Worm (Caenorhabditis elegans) whole organism, L1 larva: Measurements from ENCODE around the gene C14C6.6.

ENCODE experiments used
- dpl-1 ChIP-seq, 3 experiments: fragments of 150-350 bp in 2 of 3; sonication (generic microtip) in 1 of 3; optimal IDR thresholded peaks; 2 replicates each; lab custom pipeline; 2014 to 2017; ENCODE audit warnings: missing biosample characterization in 3 of 3, missing genetic modification characterization in 3 of 3, missing genetic modification reagents in 3 of 3
- elt-2 ChIP-seq: sonication (generic microtip); optimal IDR thresholded peaks from 2 replicates; lab custom pipeline; 2016; ENCODE audit warnings: missing genetic modification characterization, mild to moderate bottlenecking, inconsistent platforms, missing compliant biosample characterization, missing genetic modification reagents
- elt-3 ChIP-seq, 6 experiments: fragments of 150-350 bp in 1 of 6; sonication (generic microtip); optimal IDR thresholded peaks; 2 replicates each; lab custom pipeline; 2017 to 2018; ENCODE audit warnings: missing biosample characterization in 6 of 6, missing genetic modification characterization in 6 of 6, inconsistent platforms in 1 of 6
- fkh-10 ChIP-seq: sonication (generic microtip); optimal IDR thresholded peaks from 2 replicates; lab custom pipeline; 2017; ENCODE audit warnings: missing biosample characterization, missing genetic modification reagents, missing genetic modification characterization
- isw-1 ChIP-seq: fragments of 200-800 bp; sonication (Bioruptor generic); IDR thresholded peaks from 2 replicates; pipeline ENCODE4 v1.3.6; 2022; ENCODE audit warnings: missing genetic modification characterization, missing compliant biosample characterization
- lin-13 ChIP-seq: fragments of 150-350 bp; optimal IDR thresholded peaks from 2 replicates; lab custom pipeline; 2014; ENCODE audit warnings: missing biosample characterization, missing genetic modification reagents, missing genetic modification characterization
- mep-1 ChIP-seq: fragments of 150-350 bp; optimal IDR thresholded peaks from 2 replicates; lab custom pipeline; 2014; ENCODE audit warnings: missing biosample characterization, missing genetic modification characterization
- nhr-28 ChIP-seq: fragments of 150-350 bp; optimal IDR thresholded peaks from 2 replicates; lab custom pipeline; 2014; ENCODE audit warnings: missing biosample characterization, missing genetic modification characterization
- nhr-77 ChIP-seq: fragments of 150-350 bp; optimal IDR thresholded peaks from 2 replicates; lab custom pipeline; 2014; ENCODE audit warnings: missing biosample characterization, missing genetic modification characterization
- skn-1 ChIP-seq: fragments of 150-350 bp; optimal IDR thresholded peaks from 2 replicates; lab custom pipeline; 2014; ENCODE audit warnings: missing biosample characterization, missing genetic modification characterization
- tlp-1 ChIP-seq: fragments of 150-350 bp; optimal IDR thresholded peaks from 2 replicates; lab custom pipeline; 2014; ENCODE audit warnings: missing biosample characterization, missing genetic modification characterization
- unc-62 ChIP-seq: fragments of 150-350 bp; optimal IDR thresholded peaks from 2 replicates; lab custom pipeline; 2014; ENCODE audit warnings: missing biosample characterization, missing genetic modification reagents, missing genetic modification characterization
- unc-98 ChIP-seq: fragments of 200-800 bp; sonication (Bioruptor generic); IDR thresholded peaks from 2 replicates; pipeline ENCODE4 v1.3.6; 2022; ENCODE audit warnings: missing genetic modification characterization, missing compliant biosample characterization
- ztf-11 ChIP-seq, 2 experiments: sonication (generic microtip); optimal IDR thresholded peaks; 2 replicates each; lab custom pipeline; 2016 to 2017; ENCODE audit warnings: missing genetic modification characterization in 2 of 2, missing biosample characterization in 1 of 2, missing compliant biosample characterization in 1 of 2

DNA sequence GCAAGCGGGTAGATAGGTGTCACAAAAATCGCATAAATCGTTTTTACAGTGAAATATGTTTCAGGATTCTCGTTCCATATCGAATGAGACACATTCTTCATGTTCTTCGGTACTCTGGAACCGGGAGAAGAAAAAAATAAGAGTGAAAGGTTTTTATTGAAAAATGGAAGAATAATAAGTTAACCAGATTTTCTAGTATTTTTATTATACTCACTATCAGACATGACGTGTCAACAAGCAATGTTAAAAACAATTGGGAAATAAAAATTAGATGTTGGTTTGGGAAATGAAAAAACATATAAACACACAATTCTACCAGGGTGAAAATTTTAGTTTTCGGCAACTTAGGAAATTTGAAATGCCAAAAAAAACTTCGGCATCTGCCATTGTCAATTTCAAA lies 35.5 kb downstream of the C14C6.6 start, which contains the start of gene srh-37:
- TF ChIP-seq unc-98 (GFP tag; lab: Robert Waterston, UW): no peak
- TF ChIP-seq elt-2 (tag; lab: Kevin White, UChicago): no peak
- no peak for TF ChIP-seq elt-3 (tag; optimal IDR thresholded peaks at IDR 0.05; lab: Kevin White, UChicago)
- TF ChIP-seq isw-1 (GFP tag; lab: Robert Waterston, UW): no peak
- TF ChIP-seq fkh-10: no peak
- no peak for TF ChIP-seq dpl-1 (GFP tag; optimal IDR thresholded peaks at IDR 0.05; lab: Kevin White, UChicago)
- no peak for TF ChIP-seq tlp-1
- TF ChIP-seq nhr-28 (tag; lab: Kevin White, UChicago): no peak
- TF ChIP-seq lin-13: no peak
- no peak for TF ChIP-seq skn-1 (tag; lab: Kevin White, UChicago)
- TF ChIP-seq ztf-11 (tag; optimal IDR thresholded peaks at IDR 0.05; lab: Kevin White, UChicago): no peak
- TF ChIP-seq mep-1 (tag; lab: Kevin White, UChicago): no peak
- no peak for TF ChIP-seq unc-62 (GFP tag; lab: Kevin White, UChicago)
- no peak for TF ChIP-seq nhr-77
